Fruit fly (Drosophila melanogaster) whole organism, wandering third instar larva: Measurements from ENCODE around the gene CG13887.
A peak's percentile ranks its signal among the peaks of the same experiment; 100 is the strongest.

Source experiments
- Abd-B ChIP-seq: fragments of >200 bp; optimal IDR thresholded peaks from 2 replicates; lab custom pipeline; 2017; ENCODE audit warnings: missing biosample characterization, missing genetic modification characterization
- CG32264 ChIP-seq: fragments of 200-800 bp; sonication (Bioruptor generic); optimal IDR thresholded peaks from 2 replicates; lab custom pipeline; 2016; ENCODE audit warnings: missing biosample characterization, missing genetic modification characterization
- CG9705 ChIP-seq: fragments of 200-800 bp; sonication (Bioruptor generic); optimal IDR thresholded peaks from 2 replicates; lab custom pipeline; 2018; ENCODE audit warnings: missing biosample characterization, mild to moderate bottlenecking, missing genetic modification characterization
- CrebA ChIP-seq: fragments of 200-800 bp; sonication (Bioruptor generic); optimal IDR thresholded peaks from 2 replicates; lab custom pipeline; 2016; ENCODE audit warnings: missing biosample characterization, mild to moderate bottlenecking, missing genetic modification characterization, borderline replicate concordance
- Dfd ChIP-seq: fragments of >200 bp; optimal IDR thresholded peaks from 2 replicates; lab custom pipeline; 2017; ENCODE audit warnings: missing biosample characterization, missing genetic modification characterization
- Dif ChIP-seq: fragments of 200-275, 200-300 bp; sonication (Bioruptor generic); optimal IDR thresholded peaks from 2 replicates; lab custom pipeline; 2018; ENCODE audit warnings: missing biosample characterization, missing genetic modification characterization; ENCODE audit not compliant: partially characterized antibody
- GATAd ChIP-seq: sonication (Bioruptor generic); optimal IDR thresholded peaks from 2 replicates; lab custom pipeline; 2016; ENCODE audit warnings: missing biosample characterization, missing genetic modification characterization
- HLH106 ChIP-seq: fragments of 200-800 bp; optimal IDR thresholded peaks from 3 replicates; lab custom pipeline; 2019; ENCODE audit warnings: missing biosample characterization, mild to moderate bottlenecking, missing genetic modification characterization, moderate library complexity
- Hnf4 ChIP-seq: fragments of 200-800 bp; sonication (Bioruptor generic); optimal IDR thresholded peaks from 2 replicates; lab custom pipeline; 2016; ENCODE audit warnings: missing biosample characterization, mild to moderate bottlenecking, missing genetic modification characterization
- Hr78 ChIP-seq: fragments of >200 bp; optimal IDR thresholded peaks from 2 replicates; lab custom pipeline; 2017; ENCODE audit warnings: missing biosample characterization, missing genetic modification characterization
- Hr83 ChIP-seq: fragments of 200-300 bp; sonication (Bioruptor generic); optimal IDR thresholded peaks from 2 replicates; lab custom pipeline; 2016; ENCODE audit warnings: missing biosample characterization, mild to moderate bottlenecking, missing genetic modification characterization, moderate library complexity; ENCODE audit not compliant: poor library complexity, severe bottlenecking
- Jra ChIP-seq: sonication (Bioruptor generic); optimal IDR thresholded peaks from 2 replicates; lab custom pipeline; 2016; ENCODE audit warnings: missing biosample characterization, missing genetic modification characterization
- Mio ChIP-seq: sonication (Bioruptor generic); optimal IDR thresholded peaks from 2 replicates; lab custom pipeline; 2016; ENCODE audit warnings: missing biosample characterization, missing genetic modification characterization
- Myc ChIP-seq: fragments of >200 bp; optimal IDR thresholded peaks from 2 replicates; lab custom pipeline; 2017
- N ChIP-seq: fragments of >200 bp; optimal IDR thresholded peaks from 2 replicates; lab custom pipeline; 2018; ENCODE audit warnings: missing biosample characterization, missing external identifiers, missing genetic modification characterization
- OdsH ChIP-seq: fragments of 200-800 bp; sonication (Bioruptor generic); optimal IDR thresholded peaks from 2 replicates; lab custom pipeline; 2016; ENCODE audit warnings: missing biosample characterization, mild to moderate bottlenecking, missing genetic modification characterization
- Rel ChIP-seq, 2 experiments: fragments of 200-800 bp; sonication (Bioruptor generic) in 1 of 2; optimal IDR thresholded peaks; 2 replicates in 1 of 2; 3 replicates in 1 of 2; lab custom pipeline; 2016 to 2019; ENCODE audit warnings: mild to moderate bottlenecking in 2 of 2, missing biosample characterization in 2 of 2, missing genetic modification characterization in 2 of 2, moderate library complexity in 1 of 2
- Sp1 ChIP-seq: fragments of 200-800 bp; sonication (Bioruptor generic); optimal IDR thresholded peaks from 3 replicates; lab custom pipeline; 2019; ENCODE audit warnings: missing biosample characterization, mild to moderate bottlenecking, missing genetic modification characterization, moderate library complexity
- Vsx2 ChIP-seq: fragments of 200-300, 225-300 bp; sonication (Bioruptor generic); optimal IDR thresholded peaks from 2 replicates; lab custom pipeline; 2018; ENCODE audit warnings: missing biosample characterization, missing genetic modification characterization; ENCODE audit not compliant: partially characterized antibody
- br ChIP-seq: fragments of 200-800 bp; sonication (Bioruptor generic); optimal IDR thresholded peaks from 2 replicates; lab custom pipeline; 2016; ENCODE audit warnings: missing biosample characterization, missing genetic modification characterization
- brk ChIP-seq: fragments of 200-800 bp; sonication (Bioruptor generic); optimal IDR thresholded peaks from 2 replicates; lab custom pipeline; 2016; ENCODE audit warnings: missing biosample characterization, mild to moderate bottlenecking, missing genetic modification characterization
- dl ChIP-seq, 2 experiments: fragments of 175-275, 200-275 bp in 1 of 2; fragments of 200-275 bp in 1 of 2; sonication (Bioruptor generic); optimal IDR thresholded peaks; lab custom pipeline; 2018; ENCODE audit warnings: mild to moderate bottlenecking in 2 of 2, missing biosample characterization in 2 of 2, missing genetic modification characterization in 2 of 2, moderate library complexity in 2 of 2; ENCODE audit not compliant: partially characterized antibody in 2 of 2, insufficient read depth in 1 of 2
- dmrt93B ChIP-seq: fragments of 200-800 bp; sonication (Bioruptor generic); optimal IDR thresholded peaks from 2 replicates; lab custom pipeline; 2018; ENCODE audit warnings: missing biosample characterization, mild to moderate bottlenecking, missing genetic modification characterization
- dsf ChIP-seq: sonication (Bioruptor generic); optimal IDR thresholded peaks from 2 replicates; lab custom pipeline; 2016; ENCODE audit warnings: missing biosample characterization, missing genetic modification characterization, borderline replicate concordance
- ey ChIP-seq: fragments of 200-800 bp; sonication (Bioruptor generic); optimal IDR thresholded peaks from 2 replicates; lab custom pipeline; 2016; ENCODE audit warnings: missing biosample characterization, missing genetic modification characterization
- foxo ChIP-seq, 2 experiments: fragments of 200-800 bp; sonication (Bioruptor generic); optimal IDR thresholded peaks; 2 replicates in 1 of 2; 3 replicates in 1 of 2; lab custom pipeline; 2016 to 2017; ENCODE audit warnings: missing biosample characterization in 2 of 2, missing genetic modification characterization in 2 of 2
- fru ChIP-seq: fragments of 200-800 bp; sonication (Bioruptor generic); optimal IDR thresholded peaks from 3 replicates; lab custom pipeline; 2016; ENCODE audit warnings: missing biosample characterization, mild to moderate bottlenecking, missing genetic modification characterization
- h ChIP-seq: fragments of 200-800 bp; sonication (Bioruptor generic); optimal IDR thresholded peaks from 3 replicates; lab custom pipeline; 2016; ENCODE audit warnings: missing biosample characterization, mild to moderate bottlenecking, missing genetic modification characterization
- jim ChIP-seq: fragments of 175-275, 200-325 bp; sonication (Bioruptor generic); optimal IDR thresholded peaks from 2 replicates; lab custom pipeline; 2016; ENCODE audit warnings: missing biosample characterization, mild to moderate bottlenecking, missing genetic modification characterization
- lola ChIP-seq: fragments of >200 bp; optimal IDR thresholded peaks from 2 replicates; lab custom pipeline; 2017; ENCODE audit warnings: missing biosample characterization, missing genetic modification characterization
- pan ChIP-seq: fragments of >200 bp; optimal IDR thresholded peaks from 2 replicates; lab custom pipeline; 2017
- psq ChIP-seq: fragments of 200-800 bp; sonication (Bioruptor generic); optimal IDR thresholded peaks from 3 replicates; lab custom pipeline; 2017; ENCODE audit warnings: missing biosample characterization, mild to moderate bottlenecking, missing genetic modification characterization, moderate library complexity
- rgr ChIP-seq: fragments of 200-800 bp; sonication (Bioruptor generic); optimal IDR thresholded peaks from 3 replicates; lab custom pipeline; 2016; ENCODE audit warnings: missing biosample characterization, mild to moderate bottlenecking, missing genetic modification characterization
- sage ChIP-seq: fragments of 200-800 bp; sonication (Bioruptor generic); optimal IDR thresholded peaks from 2 replicates; lab custom pipeline; 2016; ENCODE audit warnings: missing biosample characterization, mild to moderate bottlenecking, missing genetic modification characterization
- sv ChIP-seq: fragments of 200-800 bp; sonication (Bioruptor generic); optimal IDR thresholded peaks from 3 replicates; lab custom pipeline; 2016; ENCODE audit warnings: missing biosample characterization, missing genetic modification characterization
- tai ChIP-seq: sonication (Bioruptor generic); optimal IDR thresholded peaks from 2 replicates; lab custom pipeline; 2016; ENCODE audit warnings: missing biosample characterization, missing genetic modification characterization
- usp ChIP-seq: fragments of >200 bp; optimal IDR thresholded peaks from 2 replicates; lab custom pipeline; 2017; ENCODE audit warnings: missing biosample characterization, missing genetic modification characterization
- woc ChIP-seq: sonication (Bioruptor generic); optimal IDR thresholded peaks from 2 replicates; lab custom pipeline; 2016; ENCODE audit warnings: missing biosample characterization, mild to moderate bottlenecking, missing genetic modification characterization

CG13887 gene

DNA sequence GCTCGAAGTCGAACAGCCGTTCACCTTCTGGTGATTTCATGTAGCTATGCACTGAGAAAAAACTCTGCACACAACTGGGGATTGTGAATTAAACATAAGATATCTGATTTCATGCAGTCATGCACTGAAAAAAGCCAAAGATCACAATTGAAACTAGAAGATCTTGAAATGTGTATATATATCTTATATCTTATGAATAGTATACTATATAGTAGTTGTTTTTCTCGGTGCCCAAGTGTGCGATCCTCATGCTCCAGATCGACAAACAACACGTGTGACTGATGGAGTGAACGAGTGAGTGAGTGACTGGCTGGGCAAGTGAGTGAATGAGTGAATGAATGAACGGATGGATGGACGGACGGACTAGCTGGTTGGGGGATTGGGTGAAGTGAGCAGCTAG, 15.7 kb upstream of the CG13887 start (continued):
- TF ChIP-seq Sp1 (GFP tag; lab: Kevin White, UChicago) (peak; percentile 15), lola (GFP tag; lab: Kevin White, UChicago) (no peak), CG9705 (GFP tag; lab: Kevin White, UChicago) (no peak), usp (no peak)

DNA sequence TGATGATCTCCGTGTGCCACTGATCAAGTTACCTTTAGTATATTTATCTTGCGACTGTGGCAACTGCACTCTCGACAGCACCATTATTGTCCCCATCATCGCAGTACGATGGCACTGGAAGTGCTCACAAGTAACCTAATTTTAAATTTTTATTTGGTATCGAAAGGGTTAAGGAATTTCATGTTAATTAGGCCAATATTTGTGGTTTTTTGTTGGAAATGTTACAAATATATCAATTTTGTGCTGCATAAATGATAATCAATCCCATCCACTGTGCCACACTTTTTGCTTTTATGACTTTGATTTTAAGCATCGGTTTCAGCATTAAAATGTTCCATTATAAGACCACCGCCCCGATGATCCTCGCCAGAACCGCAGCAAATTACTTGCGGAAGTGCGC, 15.0 kb upstream of the CG13887 start:
- peak; percentile 20 for TF ChIP-seq woc
- no peak for TF ChIP-seq lola (GFP tag; lab: Kevin White, UChicago)
- no peak for TF ChIP-seq pan (lab: Kevin White, UChicago)
- no peak for TF ChIP-seq sv
- TF ChIP-seq Myc (lab: Kevin White, UChicago), result no peak
- no peak for TF ChIP-seq Abd-B (GFP tag; lab: Kevin White, UChicago)
- TF ChIP-seq Hnf4 (GFP tag; lab: Kevin White, UChicago), result peak; percentile 58
- TF ChIP-seq fru, result peak; percentile 72
- TF ChIP-seq h (GFP tag; lab: Kevin White, UChicago), result peak; percentile 55
- TF ChIP-seq Mio (GFP tag; lab: Kevin White, UChicago), result no peak
- no peak for TF ChIP-seq sage (GFP tag; lab: Kevin White, UChicago)
- peak; percentile 32 for TF ChIP-seq dmrt93B (GFP tag; lab: Kevin White, UChicago)
- no peak for TF ChIP-seq jim (GFP tag; lab: Kevin White, UChicago)
- peak; percentile 26 for TF ChIP-seq psq (GFP tag; lab: Kevin White, UChicago)
- no peak for TF ChIP-seq Hr78 (GFP tag; lab: Kevin White, UChicago)
- TF ChIP-seq Hr83 (GFP tag; lab: Kevin White, UChicago), result no peak
- no peak for TF ChIP-seq dsf (GFP tag; lab: Kevin White, UChicago)
- peak; percentile 72 for TF ChIP-seq ey (GFP tag; lab: Kevin White, UChicago)
- no peak for TF ChIP-seq Rel (GFP tag; optimal IDR thresholded peaks at IDR 0.05; lab: Kevin White, UChicago)
- TF ChIP-seq Rel (tag; optimal IDR thresholded peaks at IDR 0.05; lab: Kevin White, UChicago), result peak; percentile 4
- no peak for TF ChIP-seq N (GFP tag; lab: Kevin White, UChicago)
- TF ChIP-seq Sp1 (GFP tag; lab: Kevin White, UChicago), result peak; percentile 60
- no peak for TF ChIP-seq Vsx2
- TF ChIP-seq foxo (GFP tag; optimal IDR thresholded peaks at IDR 0.05; lab: Kevin White, UChicago), result peak in 1 of 2 experiments; percentile 56
- peak; percentile 64 for TF ChIP-seq br (GFP tag; lab: Kevin White, UChicago)
- TF ChIP-seq Jra (GFP tag; lab: Kevin White, UChicago), result no peak
- peak; percentile 60 for TF ChIP-seq rgr (GFP tag; lab: Kevin White, UChicago)
- TF ChIP-seq Dfd (GFP tag; lab: Kevin White, UChicago), result no peak
- no peak for TF ChIP-seq CrebA (GFP tag; lab: Kevin White, UChicago)
- peak; percentile 69 for TF ChIP-seq HLH106 (tag; lab: Kevin White, UChicago)
- peak; percentile 41 for TF ChIP-seq OdsH (GFP tag; lab: Kevin White, UChicago)

- TF ChIP-seq Hnf4 (GFP tag; lab: Kevin White, UChicago), result no peak
- peak; percentile 2 for TF ChIP-seq ey (GFP tag; lab: Kevin White, UChicago)
Observed at dm6 chr3L:823597-823996, 14.1 kb upstream of the CG13887 start.

dm6 chr3L:824444-824843, 13.2 kb upstream of the CG13887 start:
- TF ChIP-seq dl (GFP tag; optimal IDR thresholded peaks at IDR 0.05; lab: Kevin White, UChicago; ENCODE audit: insufficient read depth in 1 of 2, partially characterized antibody in 2 of 2) (no peak), OdsH (GFP tag; lab: Kevin White, UChicago) (peak; percentile 48), woc (peak; percentile 33), Hnf4 (GFP tag; lab: Kevin White, UChicago) (no peak), Hr83 (GFP tag; lab: Kevin White, UChicago) (no peak), Jra (GFP tag; lab: Kevin White, UChicago) (no peak), CrebA (GFP tag; lab: Kevin White, UChicago) (no peak), Sp1 (GFP tag; lab: Kevin White, UChicago) (peak; percentile 68), ey (GFP tag; lab: Kevin White, UChicago) (peak; percentile 71), HLH106 (tag; lab: Kevin White, UChicago) (peak; percentile 62), psq (GFP tag; lab: Kevin White, UChicago) (peak; percentile 22), tai (GFP tag; lab: Kevin White, UChicago) (no peak), foxo (GFP tag; optimal IDR thresholded peaks at IDR 0.05; lab: Kevin White, UChicago) (peak in 1 of 2 experiments; percentile 39), usp (no peak), sv (no peak), Mio (GFP tag; lab: Kevin White, UChicago) (no peak), h (GFP tag; lab: Kevin White, UChicago) (peak; percentile 60), Myc (lab: Kevin White, UChicago) (no peak), Abd-B (GFP tag; lab: Kevin White, UChicago) (no peak), sage (GFP tag; lab: Kevin White, UChicago) (no peak), lola (GFP tag; lab: Kevin White, UChicago) (no peak), Dfd (GFP tag; lab: Kevin White, UChicago) (no peak), CG9705 (GFP tag; lab: Kevin White, UChicago) (no peak), Hr78 (GFP tag; lab: Kevin White, UChicago) (no peak), GATAd (no peak), pan (lab: Kevin White, UChicago) (no peak), dmrt93B (GFP tag; lab: Kevin White, UChicago) (peak; percentile 3), CG32264 (no peak), Vsx2 (no peak), rgr (GFP tag; lab: Kevin White, UChicago) (peak; percentile 39), brk (GFP tag; lab: Kevin White, UChicago) (no peak), Dif (no peak), fru (peak; percentile 28), br (GFP tag; lab: Kevin White, UChicago) (peak; percentile 54), jim (GFP tag; lab: Kevin White, UChicago) (no peak)
